Worm (Caenorhabditis elegans): ENCODE results near the gene C03B8.3.

Gene C03B8.3

DNA sequence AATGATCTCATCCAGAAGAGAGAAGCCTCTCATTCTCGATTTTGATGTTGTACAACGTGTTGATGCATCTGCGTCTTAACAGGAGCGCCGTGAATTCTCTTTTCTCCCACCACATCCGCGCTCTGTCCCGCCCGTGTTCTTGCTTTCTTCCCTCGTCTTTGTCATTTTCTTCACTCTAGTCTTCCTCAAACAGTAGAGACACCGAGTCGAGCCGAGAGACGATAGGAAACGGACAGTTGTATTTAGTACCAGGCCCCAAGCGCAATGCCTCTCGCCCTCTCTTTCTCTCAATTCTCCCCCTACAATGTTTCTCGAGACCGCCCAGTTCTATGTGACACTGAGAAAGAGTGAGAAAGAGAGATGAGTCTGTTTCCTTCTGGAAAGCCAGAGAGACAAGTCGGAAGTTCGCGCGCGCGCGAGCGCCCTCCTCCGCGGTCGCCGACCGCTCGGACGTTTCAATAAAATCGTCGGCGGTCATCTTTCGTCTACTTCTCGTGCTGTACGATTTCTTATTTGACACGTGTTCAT, 17.5 kb downstream of the C03B8.3 start, which contains the start of gene ZK112.4 (continued):
- TF ChIP-seq aly-2 (tag; optimal IDR thresholded peaks at IDR 0.05) = no peak

DNA sequence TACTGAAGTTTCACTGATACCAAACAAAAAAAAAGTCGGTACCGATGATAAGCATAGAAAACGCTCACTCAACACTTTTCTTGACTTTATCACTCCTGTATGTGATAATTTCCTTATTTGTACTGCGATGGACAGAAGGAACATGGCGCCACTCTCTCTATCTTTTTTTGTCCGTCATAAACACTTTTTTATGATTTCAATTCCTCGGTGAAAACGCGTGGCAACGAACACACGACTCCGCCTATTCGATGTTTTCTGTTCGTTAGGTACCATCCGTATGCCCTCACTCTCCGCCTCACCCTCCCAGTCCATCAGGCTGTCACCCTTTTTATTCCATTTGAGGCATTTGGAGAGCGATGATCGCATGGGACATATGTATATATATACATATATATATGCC, 18.2 kb downstream of the C03B8.3 start:
- no peak for TF ChIP-seq blmp-1 (tag; optimal IDR thresholded peaks at IDR 0.05; ENCODE audit: insufficient read depth)
- TF ChIP-seq sma-9 (GFP tag; optimal IDR thresholded peaks at IDR 0.05) = peak; percentile 29
- TF ChIP-seq sma-9 (tag; optimal IDR thresholded peaks at IDR 0.05) = no peak
- TF ChIP-seq aly-2 (tag; optimal IDR thresholded peaks at IDR 0.05) = no peak
- peak; percentile 85 for TF ChIP-seq fos-1 (tag; optimal IDR thresholded peaks at IDR 0.05)
- TF ChIP-seq ama-1 (optimal IDR thresholded peaks at IDR 0.05) = no peak
- TF ChIP-seq ceh-82 (tag; optimal IDR thresholded peaks at IDR 0.05) = no peak

DNA sequence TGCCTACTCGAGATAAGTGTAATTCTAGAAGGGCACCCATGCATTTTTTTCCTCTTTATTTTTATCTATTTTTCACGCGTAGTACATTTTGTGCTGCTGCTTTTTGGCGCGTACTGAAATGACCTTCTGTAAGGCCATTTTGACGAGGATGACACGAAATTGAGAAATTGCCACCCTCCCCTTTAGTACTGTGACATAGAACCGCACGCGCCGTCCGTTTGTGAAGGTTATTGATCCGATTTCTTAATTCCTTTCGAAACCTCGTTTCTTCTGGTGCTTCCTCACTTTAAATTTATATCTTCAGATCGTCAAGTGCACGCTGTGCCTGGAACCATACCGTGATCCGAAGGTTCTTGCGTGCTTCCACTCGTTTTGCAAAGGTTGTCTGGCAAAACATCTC, 19.0 kb downstream of the C03B8.3 start:
- TF ChIP-seq nhr-25 (tag; optimal IDR thresholded peaks at IDR 0.05) (peak; percentile 17), sem-4 (tag; optimal IDR thresholded peaks at IDR 0.05) (no peak)

DNA sequence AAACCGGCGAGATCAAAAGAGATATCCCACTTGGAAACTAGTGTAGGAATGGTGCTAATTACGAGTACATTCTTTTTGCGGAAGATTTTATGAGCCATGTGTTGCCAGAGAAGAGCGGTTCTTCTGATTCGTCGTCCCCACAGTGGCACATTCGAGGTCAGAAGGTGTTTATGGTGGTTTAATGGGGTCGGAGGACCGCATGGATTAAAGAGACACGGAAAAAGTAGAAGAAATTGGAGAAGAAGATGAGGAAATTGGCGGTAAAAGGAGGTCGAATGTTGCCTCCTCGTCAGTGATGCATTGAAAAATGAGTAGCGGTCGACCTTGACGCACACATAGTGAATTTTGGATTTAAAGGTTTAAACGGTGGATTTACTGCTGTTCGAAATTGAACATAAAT, 21.5 kb downstream of the C03B8.3 start:
- TF ChIP-seq nhr-25 (tag; optimal IDR thresholded peaks at IDR 0.05) (peak; percentile 4), nhr-77 (tag; optimal IDR thresholded peaks at IDR 0.05) (no peak), nhr-129 (tag; optimal IDR thresholded peaks at IDR 0.05) (peak; percentile 22), crh-2 (tag; optimal IDR thresholded peaks at IDR 0.05) (no peak), lin-11 (tag; optimal IDR thresholded peaks at IDR 0.05) (no peak), lin-13 (GFP tag; optimal IDR thresholded peaks at IDR 0.05) (no peak), nhr-12 (tag; optimal IDR thresholded peaks at IDR 0.05) (no peak), ceh-82 (tag; optimal IDR thresholded peaks at IDR 0.05) (no peak)

DNA sequence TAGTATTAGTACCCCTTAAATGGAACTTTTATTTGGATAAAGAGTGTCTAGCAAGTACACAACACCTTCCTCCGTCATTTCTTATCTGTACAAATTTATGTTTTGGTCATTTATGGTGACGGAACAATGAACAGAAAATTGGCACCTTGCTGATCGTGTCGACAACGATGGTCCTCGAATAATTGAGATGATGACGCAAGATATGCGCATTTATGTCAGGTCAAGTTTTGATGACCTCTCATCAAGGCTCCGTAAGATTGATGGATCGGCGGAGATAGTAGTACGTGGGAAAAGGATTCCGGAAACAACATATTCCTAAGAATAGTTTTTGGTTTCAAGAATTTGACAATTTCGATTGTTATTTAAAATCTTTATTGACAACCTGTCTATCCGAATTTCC, 22.0 kb downstream of the C03B8.3 start:
- TF ChIP-seq mab-5 (tag; optimal IDR thresholded peaks at IDR 0.05) = no peak
- no peak for TF ChIP-seq skn-1 (tag; optimal IDR thresholded peaks at IDR 0.05)
- TF ChIP-seq nhr-12 (tag; optimal IDR thresholded peaks at IDR 0.05) = no peak
- no peak for TF ChIP-seq R02D3.7 (tag; optimal IDR thresholded peaks at IDR 0.05)
- no peak for TF ChIP-seq ztf-1 (GFP tag; conservative IDR thresholded peaks at IDR 0.05)
- TF ChIP-seq elt-3 (tag; optimal IDR thresholded peaks at IDR 0.05) = no peak
- TF ChIP-seq C34F6.9 (tag; optimal IDR thresholded peaks at IDR 0.05) = no peak
- TF ChIP-seq egl-27 (tag; optimal IDR thresholded peaks at IDR 0.05) = no peak
- TF ChIP-seq ztf-11 (tag; optimal IDR thresholded peaks at IDR 0.05) = no peak
- no peak for TF ChIP-seq nhr-237 (tag; optimal IDR thresholded peaks at IDR 0.05)
- TF ChIP-seq snpc-4 (tag; optimal IDR thresholded peaks at IDR 0.05) = no peak
- TF ChIP-seq nhr-11 (tag; optimal IDR thresholded peaks at IDR 0.05) = no peak
- no peak for TF ChIP-seq ama-1 (optimal IDR thresholded peaks at IDR 0.05)
- TF ChIP-seq alr-1 (tag; optimal IDR thresholded peaks at IDR 0.05) = no peak
- TF ChIP-seq ztf-4 (tag; optimal IDR thresholded peaks at IDR 0.05) = no peak
- no peak for TF ChIP-seq Y55F3AM.14 (GFP tag; optimal IDR thresholded peaks at IDR 0.05)
- TF ChIP-seq sem-4 (tag; optimal IDR thresholded peaks at IDR 0.05) = no peak
- TF ChIP-seq nhr-6 (tag; optimal IDR thresholded peaks at IDR 0.05) = no peak
- TF ChIP-seq unc-62 (GFP tag; optimal IDR thresholded peaks at IDR 0.05) = no peak
- no peak for TF ChIP-seq ZK546.5 (tag; optimal IDR thresholded peaks at IDR 0.05)

DNA sequence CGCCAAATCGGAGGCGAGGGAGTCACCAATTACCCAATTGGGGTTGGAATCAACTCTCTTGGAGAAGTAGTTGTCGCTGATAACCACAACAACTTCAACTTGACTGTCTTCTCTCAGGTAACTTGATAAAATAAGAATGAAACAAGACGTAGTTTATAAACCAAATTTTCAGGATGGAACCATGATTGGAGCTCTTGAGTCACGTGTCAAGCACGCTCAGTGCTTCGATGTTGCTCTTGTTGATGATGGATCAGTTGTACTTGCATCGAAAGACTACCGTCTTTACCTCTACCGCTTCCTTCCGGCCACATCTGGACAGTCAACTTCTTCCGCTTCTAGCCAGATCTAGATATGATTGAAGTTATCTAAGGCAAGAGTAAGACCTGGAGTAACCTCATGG, 23.9 kb downstream of the C03B8.3 start:
- TF ChIP-seq gmeb-1 (tag; optimal IDR thresholded peaks at IDR 0.05) (no peak), unc-55 (GFP tag; optimal IDR thresholded peaks at IDR 0.05) (no peak)

DNA sequence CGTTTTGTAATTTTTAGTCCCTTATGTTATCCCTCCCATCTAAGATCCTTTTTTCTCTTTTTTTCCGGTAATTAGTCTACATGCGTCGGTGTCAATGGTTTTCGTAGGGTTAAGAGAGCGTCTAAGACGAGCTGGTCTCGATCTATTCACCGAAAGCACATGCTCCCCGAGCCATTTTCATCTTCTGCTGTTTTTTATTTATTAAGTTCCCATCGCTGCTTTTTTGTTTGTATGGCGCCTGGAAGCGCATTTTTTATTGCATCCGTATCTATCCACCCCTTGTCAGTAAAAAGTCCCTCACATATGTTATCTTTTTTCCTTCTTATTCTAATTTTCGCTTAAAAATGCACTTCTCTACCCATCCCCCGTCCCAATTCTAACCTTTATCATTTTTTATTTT, 24.7 kb downstream of the C03B8.3 start:
- peak; percentile 20 for TF ChIP-seq Y55F3AM.14 (GFP tag; optimal IDR thresholded peaks at IDR 0.05)
- peak; percentile 12 for TF ChIP-seq nhr-21 (tag; optimal IDR thresholded peaks at IDR 0.05)
- TF ChIP-seq sma-9 (GFP tag; optimal IDR thresholded peaks at IDR 0.05) = no peak
- no peak for TF ChIP-seq sma-9 (tag; optimal IDR thresholded peaks at IDR 0.05)
